Worm (Caenorhabditis elegans) whole organism, L2 larva: ENCODE measurements around the gene flr-4.

ENCODE experiments used
- F13H6.1 ChIP-seq: sonication (generic microtip); optimal IDR thresholded peaks from 2 replicates; lab custom pipeline; 2016; ENCODE audit warnings: missing genetic modification characterization, missing compliant biosample characterization
- Y55F3AM.14 ChIP-seq: fragments of 200-800 bp; sonication (Bioruptor generic); optimal IDR thresholded peaks from 2 replicates; lab custom pipeline; 2018; ENCODE audit warnings: mild to moderate bottlenecking, missing genetic modification characterization, missing compliant biosample characterization
- alr-1 ChIP-seq: fragments of 150-350 bp; optimal IDR thresholded peaks from 2 replicates; lab custom pipeline; 2014; ENCODE audit warnings: missing biosample characterization, missing genetic modification characterization
- aly-2 ChIP-seq: fragments of 150-350 bp; optimal IDR thresholded peaks from 2 replicates; lab custom pipeline; 2014; ENCODE audit warnings: missing biosample characterization, missing genetic modification characterization
- ama-1 ChIP-seq: fragments of 150-350 bp; optimal IDR thresholded peaks from 2 replicates; lab custom pipeline; 2018; ENCODE audit warnings: inconsistent platforms
- blmp-1 ChIP-seq: sonication (generic microtip); optimal IDR thresholded peaks from 2 replicates; lab custom pipeline; 2017; ENCODE audit warnings: missing genetic modification characterization, mild to moderate bottlenecking, missing compliant biosample characterization, antibody characterized with exemption, moderate library complexity; ENCODE audit not compliant: insufficient read depth
- ceh-16 ChIP-seq: fragments of 150-350 bp; optimal IDR thresholded peaks from 2 replicates; lab custom pipeline; 2014; ENCODE audit warnings: missing biosample characterization, missing genetic modification characterization
- crh-2 ChIP-seq: sonication (generic microtip); optimal IDR thresholded peaks from 2 replicates; lab custom pipeline; 2017; ENCODE audit warnings: missing biosample characterization, missing genetic modification characterization
- elt-1 ChIP-seq: fragments of 150-350 bp; optimal IDR thresholded peaks from 2 replicates; lab custom pipeline; 2014; ENCODE audit warnings: missing biosample characterization, missing genetic modification characterization
- elt-3 ChIP-seq: sonication (generic microtip); optimal IDR thresholded peaks from 2 replicates; lab custom pipeline; 2017; ENCODE audit warnings: missing biosample characterization, missing genetic modification characterization
- lin-11 ChIP-seq: fragments of 150-350 bp; sonication (generic microtip); optimal IDR thresholded peaks from 2 replicates; lab custom pipeline; 2014; ENCODE audit warnings: missing biosample characterization, missing genetic modification characterization, inconsistent platforms, mixed read lengths
- lin-13 ChIP-seq: fragments of 150-350 bp; optimal IDR thresholded peaks from 2 replicates; lab custom pipeline; 2014; ENCODE audit warnings: missing biosample characterization, missing genetic modification reagents, missing genetic modification characterization
- mab-5 ChIP-seq: fragments of 150-350 bp; optimal IDR thresholded peaks from 2 replicates; lab custom pipeline; 2014; ENCODE audit warnings: missing biosample characterization, missing genetic modification characterization
- mdl-1 ChIP-seq, 2 experiments: fragments of 150-350 bp in 1 of 2; sonication (generic microtip) in 1 of 2; optimal IDR thresholded peaks; 2 replicates each; lab custom pipeline; 2017; ENCODE audit warnings: missing biosample characterization in 2 of 2, missing genetic modification characterization in 2 of 2
- nhr-10 ChIP-seq: sonication (generic microtip); optimal IDR thresholded peaks from 2 replicates; lab custom pipeline; 2017; ENCODE audit warnings: missing biosample characterization, missing genetic modification characterization
- nhr-11 ChIP-seq: fragments of 150-350 bp; optimal IDR thresholded peaks from 2 replicates; lab custom pipeline; 2014; ENCODE audit warnings: missing biosample characterization, missing genetic modification characterization
- nhr-12 ChIP-seq: fragments of 150-350 bp; optimal IDR thresholded peaks from 2 replicates; lab custom pipeline; 2014; ENCODE audit warnings: missing biosample characterization, missing genetic modification characterization
- nhr-129 ChIP-seq: fragments of 150-350 bp; optimal IDR thresholded peaks from 2 replicates; lab custom pipeline; 2014; ENCODE audit warnings: missing biosample characterization, missing genetic modification characterization
- nhr-21 ChIP-seq: fragments of 150-350 bp; optimal IDR thresholded peaks from 2 replicates; lab custom pipeline; 2014; ENCODE audit warnings: missing biosample characterization, missing genetic modification characterization
- nhr-23 ChIP-seq: fragments of 150-350 bp; optimal IDR thresholded peaks from 2 replicates; lab custom pipeline; 2014; ENCODE audit warnings: missing biosample characterization, missing genetic modification reagents, missing genetic modification characterization
- nhr-237 ChIP-seq: fragments of 150-350 bp; optimal IDR thresholded peaks from 2 replicates; lab custom pipeline; 2014; ENCODE audit warnings: missing biosample characterization, missing genetic modification characterization
- nhr-25 ChIP-seq: fragments of 150-350 bp; sonication (generic microtip); optimal IDR thresholded peaks from 3 replicates; lab custom pipeline; 2014; ENCODE audit warnings: missing biosample characterization, missing genetic modification characterization
- nhr-6 ChIP-seq: fragments of 150-350 bp; optimal IDR thresholded peaks from 2 replicates; lab custom pipeline; 2014; ENCODE audit warnings: missing biosample characterization, missing genetic modification characterization
- peb-1 ChIP-seq: fragments of 150-350 bp; optimal IDR thresholded peaks from 2 replicates; lab custom pipeline; 2014; ENCODE audit warnings: missing biosample characterization, missing genetic modification characterization
- sem-4 ChIP-seq: fragments of 150-350 bp; optimal IDR thresholded peaks from 2 replicates; lab custom pipeline; 2014; ENCODE audit warnings: missing biosample characterization, missing genetic modification reagents, missing genetic modification characterization
- skn-1 ChIP-seq: sonication (generic microtip); optimal IDR thresholded peaks from 2 replicates; lab custom pipeline; 2017; ENCODE audit warnings: missing biosample characterization, missing genetic modification characterization
- sma-9 ChIP-seq, 2 experiments: fragments of 150-350 bp in 1 of 2; sonication (generic microtip) in 1 of 2; optimal IDR thresholded peaks; 2 replicates each; lab custom pipeline; 2014 to 2016; ENCODE audit warnings: missing genetic modification characterization in 2 of 2, mild to moderate bottlenecking in 1 of 2, missing biosample characterization in 1 of 2, missing compliant biosample characterization in 1 of 2, missing genetic modification reagents in 1 of 2, moderate library complexity in 1 of 2
- snpc-4 ChIP-seq: fragments of 150-350 bp; optimal IDR thresholded peaks from 2 replicates; lab custom pipeline; 2014; ENCODE audit warnings: missing biosample characterization, missing genetic modification characterization
- unc-62 ChIP-seq: fragments of 150-350 bp; optimal IDR thresholded peaks from 2 replicates; lab custom pipeline; 2014; ENCODE audit warnings: missing biosample characterization, missing genetic modification reagents, missing genetic modification characterization
- zag-1 ChIP-seq: fragments of 150-350 bp; optimal IDR thresholded peaks from 2 replicates; lab custom pipeline; 2014; ENCODE audit warnings: missing biosample characterization, missing genetic modification characterization
- ztf-1 ChIP-seq: fragments of 200-800 bp; sonication (Bioruptor generic); conservative IDR thresholded peaks from 2 replicates; pipeline ENCODE4 v1.3.6; 2022; ENCODE audit warnings: missing genetic modification characterization, missing compliant biosample characterization
- ztf-11 ChIP-seq: sonication (generic microtip); optimal IDR thresholded peaks from 2 replicates; lab custom pipeline; 2017; ENCODE audit warnings: missing biosample characterization, missing genetic modification characterization
- ztf-4 ChIP-seq: fragments of 150-350 bp; optimal IDR thresholded peaks from 2 replicates; lab custom pipeline; 2014; ENCODE audit warnings: missing biosample characterization, missing genetic modification characterization

flr-4 gene

ce11 chrX:15104963-15105493 lies 15.8 kb downstream of the flr-4 start:
- no peak for TF ChIP-seq peb-1
- TF ChIP-seq blmp-1 (tag; lab: Kevin White, UChicago), result peak; percentile 89
- TF ChIP-seq nhr-21 (tag; lab: Kevin White, UChicago), result peak; percentile 22
- TF ChIP-seq sem-4 (tag; lab: Kevin White, UChicago), result peak; percentile 31

- TF ChIP-seq mdl-1 (tag; optimal IDR thresholded peaks at IDR 0.05; lab: Kevin White, UChicago) (no peak), skn-1 (tag; lab: Kevin White, UChicago) (no peak), aly-2 (tag; lab: Kevin White, UChicago) (no peak), elt-3 (tag; lab: Kevin White, UChicago) (no peak), F13H6.1 (tag; lab: Kevin White, UChicago) (no peak), zag-1 (no peak), nhr-6 (tag; lab: Kevin White, UChicago) (no peak), mab-5 (no peak), nhr-10 (tag; lab: Kevin White, UChicago) (no peak), ztf-11 (tag; lab: Kevin White, UChicago) (no peak), sma-9 (GFP tag; optimal IDR thresholded peaks at IDR 0.05; lab: Kevin White, UChicago) (no peak), sma-9 (tag; optimal IDR thresholded peaks at IDR 0.05; lab: Kevin White, UChicago) (no peak), ztf-1 (GFP tag; lab: Robert Waterston, UW) (no peak), ama-1 (lab: Kevin White, UChicago) (no peak), unc-62 (no peak), Y55F3AM.14 (GFP tag; lab: Kevin White, UChicago) (no peak), lin-11 (tag; lab: Kevin White, UChicago) (no peak), peb-1 (no peak), nhr-21 (tag; lab: Kevin White, UChicago) (no peak)
Measured at ce11 chrX:15107747-15108252, 18.6 kb downstream of the flr-4 start, which contains the start of gene mlt-9. Gene mlt-9 (minus strand): TSS chrX:15107797.

- TF ChIP-seq ceh-16 (tag; lab: Kevin White, UChicago), result no peak
- no peak for TF ChIP-seq sma-9 (GFP tag; optimal IDR thresholded peaks at IDR 0.05; lab: Kevin White, UChicago)
- TF ChIP-seq sma-9 (tag; optimal IDR thresholded peaks at IDR 0.05; lab: Kevin White, UChicago), result no peak
- no peak for TF ChIP-seq nhr-23 (tag; lab: Kevin White, UChicago)
- TF ChIP-seq nhr-21 (tag; lab: Kevin White, UChicago), result no peak
- TF ChIP-seq mdl-1 (tag; optimal IDR thresholded peaks at IDR 0.05; lab: Kevin White, UChicago), result no peak
- no peak for TF ChIP-seq alr-1
- no peak for TF ChIP-seq nhr-11 (tag; lab: Kevin White, UChicago)
- TF ChIP-seq ztf-4, result no peak
- no peak for TF ChIP-seq snpc-4 (tag; lab: Kevin White, UChicago)
Measured at ce11 chrX:15112172-15112571, 23.0 kb downstream of the flr-4 start.

- TF ChIP-seq zag-1 (no peak), nhr-129 (no peak), nhr-23 (tag; lab: Kevin White, UChicago) (no peak), sem-4 (tag; lab: Kevin White, UChicago) (no peak), sma-9 (GFP tag; optimal IDR thresholded peaks at IDR 0.05; lab: Kevin White, UChicago) (no peak), sma-9 (tag; optimal IDR thresholded peaks at IDR 0.05; lab: Kevin White, UChicago) (no peak), nhr-237 (tag; lab: Kevin White, UChicago) (no peak), elt-3 (tag; lab: Kevin White, UChicago) (no peak), F13H6.1 (tag; lab: Kevin White, UChicago) (no peak), peb-1 (no peak), alr-1 (no peak), nhr-25 (tag; lab: Kevin White, UChicago) (no peak), nhr-6 (tag; lab: Kevin White, UChicago) (no peak), lin-11 (tag; lab: Kevin White, UChicago) (no peak), mab-5 (no peak), blmp-1 (tag; lab: Kevin White, UChicago) (no peak), lin-13 (GFP tag; lab: Kevin White, UChicago) (no peak), crh-2 (tag; lab: Kevin White, UChicago) (no peak), nhr-21 (tag; lab: Kevin White, UChicago) (no peak)
Measured at ce11 chrX:15115748-15116147, 26.6 kb downstream of the flr-4 start.

- no peak for TF ChIP-seq elt-1 (tag; lab: Kevin White, UChicago)
- no peak for TF ChIP-seq aly-2 (tag; lab: Kevin White, UChicago)
- TF ChIP-seq nhr-12 (tag; lab: Kevin White, UChicago), result no peak
- no peak for TF ChIP-seq ama-1 (lab: Kevin White, UChicago)
- no peak for TF ChIP-seq zag-1
- TF ChIP-seq nhr-23 (tag; lab: Kevin White, UChicago), result no peak
- no peak for TF ChIP-seq elt-3 (tag; lab: Kevin White, UChicago)
- TF ChIP-seq, all 48 proteins: peak for 0
Measured at ce11 chrX:15116514-15116913, 27.3 kb downstream of the flr-4 start, which contains the start of gene R07D5.2. Gene R07D5.2 (minus strand): TSS chrX:15116614.
